Fruit fly (Drosophila melanogaster): ENCODE data around the gene Uxs.

DNA sequence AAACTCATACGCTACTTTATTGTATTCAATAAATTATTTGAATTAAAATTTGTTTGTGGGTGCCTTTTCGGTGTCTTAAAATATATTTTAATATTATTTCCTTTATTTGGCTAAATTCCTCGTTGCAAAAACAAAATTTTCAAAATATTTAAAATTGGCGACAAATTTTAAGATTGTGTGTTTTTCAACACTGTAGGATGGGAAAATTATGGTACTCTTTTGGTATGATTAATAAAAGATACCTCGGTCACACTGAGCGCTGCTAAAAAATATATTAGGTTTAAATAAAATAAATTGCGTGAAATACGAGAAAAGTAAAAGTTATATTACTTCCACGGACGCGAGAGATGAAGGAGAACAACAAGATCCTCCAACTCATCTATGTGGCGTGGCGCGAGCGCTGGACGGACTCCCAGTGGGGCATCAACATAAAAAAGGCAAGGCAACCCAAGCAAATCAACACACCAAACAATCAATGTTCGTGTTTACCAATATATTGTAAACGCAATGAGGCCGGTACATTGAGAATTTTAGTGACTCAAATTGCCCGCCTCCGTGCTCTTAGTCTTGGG lies 10.4 kb downstream of the Uxs start, which contains the start of gene MED24:
- no peak for TF ChIP-seq h (optimal IDR thresholded peaks at IDR 0.05)
- TF ChIP-seq insv (optimal IDR thresholded peaks at IDR 0.05): no peak
- no peak for TF ChIP-seq Myc (optimal IDR thresholded peaks at IDR 0.05)
- TF ChIP-seq psq (optimal IDR thresholded peaks at IDR 0.05): no peak

All from Kc167 (cell line).